Worm (Caenorhabditis elegans) whole organism, L1 larva: ENCODE results near the gene Y59H11AM.1.

Experiments
- fkh-10 ChIP-seq: sonication (generic microtip); optimal IDR thresholded peaks from 2 replicates; lab custom pipeline; 2017; ENCODE audit warnings: missing biosample characterization, missing genetic modification reagents, missing genetic modification characterization
- jun-1 ChIP-seq: fragments of 150-350 bp; optimal IDR thresholded peaks from 2 replicates; lab custom pipeline; 2014; ENCODE audit warnings: missing biosample characterization, missing genetic modification reagents, missing genetic modification characterization

DNA sequence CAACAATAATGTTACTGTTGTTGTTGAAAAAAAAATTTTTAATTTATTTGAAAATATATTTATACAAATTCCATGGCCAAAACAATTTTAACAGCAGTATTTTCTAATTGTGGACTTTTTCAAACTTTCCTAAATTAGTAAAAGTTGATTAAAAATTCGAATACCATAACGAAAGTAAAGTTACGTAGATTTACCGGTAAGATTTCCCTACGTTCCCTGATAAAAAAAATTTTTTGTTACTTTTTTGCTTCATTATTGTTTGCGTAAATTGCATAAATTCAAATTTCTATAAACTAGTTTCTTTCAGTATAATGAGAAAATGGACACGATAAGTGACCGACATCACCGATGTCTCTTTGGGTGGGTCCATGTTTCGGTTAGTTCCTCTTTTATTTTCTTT lies 37.7 kb downstream of the Y59H11AM.1 start, which contains the start of gene F42A9.6:
- TF ChIP-seq fkh-10 (GFP tag; lab: Kevin White, UChicago), result no peak
- no peak for TF ChIP-seq jun-1 (tag; lab: Kevin White, UChicago)
